Fruit fly (Drosophila melanogaster) whole organism, embryonic: ENCODE results near the gene CG14797.

Experiments
- Ada2b ChIP-seq: fragments of 200-800 bp; sonication (Bioruptor generic); IDR thresholded peaks from 2 replicates; pipeline ENCODE4 v1.3.6; 2022; ENCODE audit warnings: missing biosample characterization, missing genetic modification characterization
- CG10321 ChIP-seq: fragments of 200-800 bp; sonication (Bioruptor generic); IDR thresholded peaks from 2 replicates; pipeline ENCODE4 v1.3.6; 2022; ENCODE audit warnings: missing biosample characterization, missing genetic modification characterization
- CG11085 ChIP-seq: fragments of 200-800 bp; sonication (Bioruptor generic); IDR thresholded peaks from 2 replicates; pipeline ENCODE4 v1.3.6; 2022; ENCODE audit warnings: missing biosample characterization, missing genetic modification characterization
- CG11093 ChIP-seq: fragments of 200-800 bp; sonication (Bioruptor generic); IDR thresholded peaks from 3 replicates; pipeline ENCODE4 v1.3.6; 2022; ENCODE audit warnings: missing biosample characterization, missing genetic modification characterization
- CG12769 ChIP-seq: fragments of 200-800 bp; sonication (Bioruptor generic); optimal IDR thresholded peaks from 2 replicates; lab custom pipeline; 2019; ENCODE audit warnings: missing biosample characterization, mild to moderate bottlenecking, missing genetic modification characterization, moderate library complexity
- CG13894 ChIP-seq: fragments of 200-800 bp; sonication (Bioruptor generic); optimal IDR thresholded peaks from 3 replicates; lab custom pipeline; 2018; ENCODE audit warnings: missing biosample characterization, mild to moderate bottlenecking, missing genetic modification characterization, moderate library complexity
- CG14860 ChIP-seq: fragments of 200-800 bp; sonication (Bioruptor generic); IDR thresholded peaks from 3 replicates; pipeline ENCODE4 v1.3.6; 2022; ENCODE audit warnings: missing biosample characterization, missing genetic modification characterization; ENCODE audit not compliant: partially characterized antibody
- CG15073 ChIP-seq: fragments of 200-800 bp; sonication (Bioruptor generic); optimal IDR thresholded peaks from 2 replicates; lab custom pipeline; 2016; ENCODE audit warnings: missing biosample characterization, missing genetic modification characterization
- CG1602 ChIP-seq: fragments of 200-800 bp; sonication (Bioruptor generic); optimal IDR thresholded peaks from 3 replicates; lab custom pipeline; 2016; ENCODE audit warnings: missing biosample characterization, missing genetic modification characterization
- CG17186 ChIP-seq: fragments of 200-800 bp; sonication (Bioruptor generic); optimal IDR thresholded peaks from 3 replicates; lab custom pipeline; 2017; ENCODE audit warnings: missing biosample characterization, missing genetic modification reagents, missing genetic modification characterization
- CG17328 ChIP-seq: fragments of 200-800 bp; sonication (Bioruptor generic); IDR thresholded peaks from 2 replicates; pipeline ENCODE4 v1.3.6; 2022; ENCODE audit warnings: missing biosample characterization, missing genetic modification characterization
- CG17568 ChIP-seq: fragments of 200-800 bp; sonication (Bioruptor generic); optimal IDR thresholded peaks from 2 replicates; lab custom pipeline; 2018; ENCODE audit warnings: missing biosample characterization, mild to moderate bottlenecking, missing genetic modification characterization, moderate library complexity
- CG2875 ChIP-seq: fragments of 200-800 bp; sonication (Bioruptor generic); optimal IDR thresholded peaks from 2 replicates; lab custom pipeline; 2017; ENCODE audit warnings: missing biosample characterization, mild to moderate bottlenecking, missing genetic modification characterization, missing genetic modification reagents
- CG32767 ChIP-seq: fragments of 200-800 bp; sonication (Bioruptor generic); IDR thresholded peaks from 2 replicates; pipeline ENCODE4 v1.3.6; 2022; ENCODE audit warnings: missing biosample characterization, missing genetic modification characterization
- CG3281 ChIP-seq: fragments of 200-800 bp; sonication (Bioruptor generic); optimal IDR thresholded peaks from 3 replicates; lab custom pipeline; 2017; ENCODE audit warnings: missing biosample characterization, mild to moderate bottlenecking, missing genetic modification characterization
- CG4404 ChIP-seq: fragments of 200-800 bp; sonication (Bioruptor generic); IDR thresholded peaks from 2 replicates; pipeline ENCODE4 v1.3.6; 2022; ENCODE audit warnings: missing biosample characterization, missing genetic modification characterization
- CG8478 ChIP-seq: fragments of >200 bp; optimal IDR thresholded peaks from 2 replicates; lab custom pipeline; 2018
- CHES-1-like ChIP-seq: fragments of 200-800 bp; sonication (Bioruptor generic); optimal IDR thresholded peaks from 2 replicates; lab custom pipeline; 2016; ENCODE audit warnings: missing biosample characterization, missing genetic modification characterization
- Doc2 ChIP-seq: fragments of 200-800 bp; sonication (Bioruptor generic); IDR thresholded peaks from 2 replicates; pipeline ENCODE4 v1.3.6; 2022; ENCODE audit warnings: missing biosample characterization, missing genetic modification characterization
- Ets65A ChIP-seq: fragments of 200-800 bp; sonication (Bioruptor generic); peaks from one replicate; lab custom pipeline; 2016; ENCODE audit warnings: missing biosample characterization, missing genetic modification characterization
- Fer1 ChIP-seq: fragments of 200-800 bp; sonication (Bioruptor generic); optimal IDR thresholded peaks from 2 replicates; lab custom pipeline; 2017; ENCODE audit warnings: missing biosample characterization, mild to moderate bottlenecking, missing genetic modification characterization
- HLH3B ChIP-seq: fragments of 200-800 bp; sonication (Bioruptor generic); IDR thresholded peaks from 2 replicates; pipeline ENCODE4 v1.3.6; 2022; ENCODE audit warnings: missing biosample characterization, missing genetic modification characterization
- HmgZ ChIP-seq: fragments of 200-800 bp; sonication (Bioruptor generic); optimal IDR thresholded peaks from 2 replicates; lab custom pipeline; 2018; ENCODE audit warnings: missing biosample characterization, mild to moderate bottlenecking, missing genetic modification characterization
- MTF-1 ChIP-seq: fragments of 200-800 bp; sonication (Bioruptor generic); optimal IDR thresholded peaks from 2 replicates; lab custom pipeline; 2018; ENCODE audit warnings: missing biosample characterization, mild to moderate bottlenecking, missing genetic modification characterization, borderline replicate concordance
- Nf-YB ChIP-seq: fragments of 200-800 bp; sonication (Bioruptor generic); optimal IDR thresholded peaks from 3 replicates; lab custom pipeline; 2019; ENCODE audit warnings: missing biosample characterization, mild to moderate bottlenecking, missing genetic modification characterization, moderate library complexity
- Optix ChIP-seq: fragments of 200-800 bp; sonication (Bioruptor generic); IDR thresholded peaks from 3 replicates; pipeline ENCODE4 v1.3.6; 2022; ENCODE audit warnings: missing biosample characterization, missing genetic modification characterization
- Pdp1 ChIP-seq, 2 experiments: fragments of 200-800 bp; sonication (Bioruptor generic); optimal IDR thresholded peaks; 3 replicates each; lab custom pipeline; 2016; ENCODE audit warnings: missing biosample characterization in 2 of 2, missing genetic modification characterization in 2 of 2, mild to moderate bottlenecking in 1 of 2, moderate library complexity in 1 of 2
- Poxn ChIP-seq: fragments of 200-800 bp; sonication (Bioruptor generic); IDR thresholded peaks from 2 replicates; pipeline ENCODE4 v1.3.6; 2022; ENCODE audit warnings: missing biosample characterization, missing genetic modification characterization
- Spps ChIP-seq: fragments of 200-800 bp; sonication (Bioruptor generic); optimal IDR thresholded peaks from 2 replicates; lab custom pipeline; 2018; ENCODE audit warnings: missing biosample characterization, mild to moderate bottlenecking, missing genetic modification characterization
- Sry-β ChIP-seq: fragments of 200-800 bp; sonication (Bioruptor generic); optimal IDR thresholded peaks from 2 replicates; lab custom pipeline; 2018; ENCODE audit warnings: missing biosample characterization, mild to moderate bottlenecking, missing genetic modification characterization, moderate library complexity
- Xrp1 ChIP-seq: fragments of 200-800 bp; sonication (Bioruptor generic); IDR thresholded peaks from 2 replicates; pipeline ENCODE4 v1.3.6; 2022; ENCODE audit warnings: missing biosample characterization, missing genetic modification characterization
- aop ChIP-seq: fragments of 200-800 bp; sonication (Bioruptor generic); IDR thresholded peaks from 2 replicates; pipeline ENCODE4 v1.3.6; 2022; ENCODE audit warnings: missing biosample characterization, missing genetic modification characterization
- ato ChIP-seq: fragments of 200-800 bp; sonication (Bioruptor generic); IDR thresholded peaks from 2 replicates; pipeline ENCODE4 v1.3.6; 2022; ENCODE audit warnings: missing biosample characterization, missing genetic modification characterization; ENCODE audit not compliant: partially characterized antibody
- ci ChIP-seq: fragments of 200-800 bp; sonication (Bioruptor generic); IDR thresholded peaks from 3 replicates; pipeline ENCODE4 v1.3.6; 2022; ENCODE audit warnings: missing biosample characterization, missing genetic modification characterization
- crol ChIP-seq: fragments of 200-800 bp; sonication (Bioruptor generic); IDR thresholded peaks from 2 replicates; pipeline ENCODE4 v1.3.6; 2022; ENCODE audit warnings: missing biosample characterization, missing genetic modification characterization
- crp ChIP-seq, 2 experiments: fragments of 200-800 bp; sonication (Bioruptor generic); optimal IDR thresholded peaks; 2 replicates in 1 of 2; 3 replicates in 1 of 2; lab custom pipeline; 2017; ENCODE audit warnings: missing biosample characterization in 2 of 2, missing genetic modification characterization in 2 of 2, mild to moderate bottlenecking in 1 of 2, moderate library complexity in 1 of 2
- cwo ChIP-seq: fragments of 200-800 bp; sonication (Bioruptor generic); optimal IDR thresholded peaks from 3 replicates; lab custom pipeline; 2017; ENCODE audit warnings: missing biosample characterization, missing genetic modification characterization, mild to moderate bottlenecking, moderate library complexity, missing genetic modification reagents
- dimm ChIP-seq: fragments of 200-800 bp; sonication (Bioruptor generic); IDR thresholded peaks from 2 replicates; pipeline ENCODE4 v1.3.6; 2022; ENCODE audit warnings: missing biosample characterization, missing genetic modification characterization
- dmrt11E ChIP-seq: fragments of 200-800 bp; sonication (Bioruptor generic); optimal IDR thresholded peaks from 3 replicates; lab custom pipeline; 2018; ENCODE audit warnings: missing biosample characterization, mild to moderate bottlenecking, missing genetic modification characterization, moderate library complexity
- fru ChIP-seq: fragments of >200 bp; optimal IDR thresholded peaks from 2 replicates; lab custom pipeline; 2017
- gce ChIP-seq: fragments of 200-800 bp; sonication (Bioruptor generic); IDR thresholded peaks from 3 replicates; pipeline ENCODE4 v1.3.6; 2022; ENCODE audit warnings: missing biosample characterization, missing genetic modification characterization
- gcm ChIP-seq: fragments of 200-800 bp; sonication (Bioruptor generic); optimal IDR thresholded peaks from 2 replicates; lab custom pipeline; 2019; ENCODE audit warnings: missing biosample characterization, mild to moderate bottlenecking, missing genetic modification characterization, moderate library complexity
- ken ChIP-seq: fragments of 200-800 bp; sonication (Bioruptor generic); IDR thresholded peaks from 3 replicates; pipeline ENCODE4 v1.3.6; 2022; ENCODE audit warnings: missing biosample characterization, missing genetic modification characterization
- maf-S ChIP-seq: fragments of 200-800 bp; sonication (Bioruptor generic); optimal IDR thresholded peaks from 2 replicates; lab custom pipeline; 2016; ENCODE audit warnings: missing biosample characterization, missing genetic modification characterization
- peb ChIP-seq: fragments of 200-800 bp; sonication (Bioruptor generic); IDR thresholded peaks from 2 replicates; pipeline ENCODE4 v1.3.6; 2022; ENCODE audit warnings: missing biosample characterization, missing genetic modification characterization
- prd ChIP-seq, 3 experiments: fragments of >200 bp in 2 of 3; fragments of 200-800 bp in 1 of 3; sonication (Bioruptor generic) in 1 of 3; optimal IDR thresholded peaks in 2 of 3; IDR thresholded peaks in 1 of 3; 2 replicates in 2 of 3; 3 replicates in 1 of 3; pipeline versions ENCODE4 v1.3.6 to Lab custom; 2017 to 2022; ENCODE audit warnings: missing biosample characterization in 1 of 3, missing genetic modification characterization in 1 of 3
- sisA ChIP-seq: fragments of 200-800 bp; sonication (Bioruptor generic); IDR thresholded peaks from 2 replicates; pipeline ENCODE4 v1.3.6; 2022; ENCODE audit warnings: missing biosample characterization, missing genetic modification characterization
- slou ChIP-seq: fragments of 200-800 bp; sonication (Bioruptor generic); optimal IDR thresholded peaks from 3 replicates; lab custom pipeline; 2016; ENCODE audit warnings: missing biosample characterization, missing genetic modification characterization
- sna ChIP-seq: fragments of 200-800 bp; sonication (Bioruptor generic); IDR thresholded peaks from 2 replicates; pipeline ENCODE4 v1.3.6; 2022; ENCODE audit warnings: missing biosample characterization, missing genetic modification characterization; ENCODE audit not compliant: partially characterized antibody
- so ChIP-seq: fragments of 200-800 bp; sonication (Bioruptor generic); IDR thresholded peaks from 3 replicates; pipeline ENCODE4 v1.3.6; 2022; ENCODE audit warnings: missing biosample characterization, missing genetic modification characterization
- trem ChIP-seq: fragments of 200-800 bp; optimal IDR thresholded peaks from 3 replicates; lab custom pipeline; 2019; ENCODE audit warnings: missing biosample characterization, mild to moderate bottlenecking, missing genetic modification characterization, moderate library complexity

CG14797 gene

DNA sequence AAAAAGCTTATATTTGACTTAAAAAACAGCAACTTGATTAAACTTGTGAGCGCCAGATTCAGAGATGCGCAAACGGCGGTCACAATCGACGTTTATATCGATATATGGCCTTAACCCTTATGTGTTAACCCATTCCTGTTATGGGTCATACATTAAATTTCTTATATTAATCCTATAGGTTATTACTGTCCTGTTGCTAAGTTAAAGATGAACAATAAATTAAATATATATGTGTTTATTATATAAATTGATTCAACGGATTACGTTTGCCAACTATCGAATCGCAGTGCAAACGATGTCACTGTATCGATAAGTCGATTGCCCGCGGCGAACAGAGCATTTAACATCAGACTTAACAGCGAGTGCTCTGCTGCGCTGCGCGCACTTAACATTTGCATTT is 12.2 kb upstream of the CG14797 start, which contains the start of the genes CG3740 and hfw (continued):
- TF ChIP-seq sna (GFP tag; lab: Robert Waterston, UW), result peak; percentile 84
- no peak for TF ChIP-seq MTF-1 (GFP tag; lab: Kevin White, UChicago)
- peak in 1 of 2 experiments; percentile 24 for TF ChIP-seq crp (GFP tag; optimal IDR thresholded peaks at IDR 0.05; lab: Kevin White, UChicago)
- peak; percentile 79 for TF ChIP-seq Ada2b (GFP tag; lab: Robert Waterston, UW)
- TF ChIP-seq slou, result peak; percentile 54
- no peak for TF ChIP-seq aop (GFP tag; lab: Robert Waterston, UW)
- TF ChIP-seq CG32767, result no peak
- peak; percentile 72 for TF ChIP-seq dmrt11E (tag; lab: Kevin White, UChicago)
- TF ChIP-seq CG1602 (GFP tag; lab: Kevin White, UChicago), result peak; percentile 77
- TF ChIP-seq Fer1, result peak; percentile 49
- TF ChIP-seq CG12769 (tag; lab: Kevin White, UChicago), result no peak
- peak; percentile 86 for TF ChIP-seq Ets65A (GFP tag; lab: Kevin White, UChicago)
- TF ChIP-seq ci, result peak; percentile 73
- peak; percentile 74 for TF ChIP-seq trem (tag; lab: Kevin White, UChicago)
- TF ChIP-seq cwo (GFP tag; lab: Kevin White, UChicago), result peak; percentile 27
- TF ChIP-seq gce (GFP tag; lab: Robert Waterston, UW), result no peak
- peak; percentile 85 for TF ChIP-seq Xrp1 (GFP tag; lab: Robert Waterston, UW)
- peak; percentile 34; the same call in 1 of the 2 replicates for TF ChIP-seq dimm (GFP tag; lab: Robert Waterston, UW)
- TF ChIP-seq fru (lab: Kevin White, UChicago), result no peak
- peak; percentile 41; the same call in 1 of the 3 replicates for TF ChIP-seq Optix
- TF ChIP-seq CHES-1-like (GFP tag; lab: Kevin White, UChicago), result peak; percentile 17
- no peak for TF ChIP-seq gcm (GFP tag; lab: Kevin White, UChicago)
- 0 out of 2 replicates have a peak, but pooled peaks have one; percentile 21 for TF ChIP-seq peb (GFP tag; lab: Robert Waterston, UW)
- no peak for TF ChIP-seq CG2875 (GFP tag; lab: Kevin White, UChicago)
- peak; percentile 70 for TF ChIP-seq CG17328 (GFP tag; lab: Robert Waterston, UW)
- no peak for TF ChIP-seq Poxn
- TF ChIP-seq CG17186 (GFP tag; lab: Kevin White, UChicago), result peak; percentile 30
- peak; percentile 58; the same call in 2 of the 3 replicates for TF ChIP-seq CG11093 (GFP tag; lab: Robert Waterston, UW)
- no peak for TF ChIP-seq Doc2
- peak; percentile 25 for TF ChIP-seq CG13894
- TF ChIP-seq ken (GFP tag; lab: Robert Waterston, UW), result peak; percentile 68
- peak; percentile 93 for TF ChIP-seq CG14860 (GFP tag; lab: Robert Waterston, UW)
- TF ChIP-seq CG11085 (GFP tag; lab: Robert Waterston, UW), result peak; percentile 67
- TF ChIP-seq HLH3B, result peak; percentile 68
- peak; percentile 79 for TF ChIP-seq ato (GFP tag; lab: Robert Waterston, UW)
- TF ChIP-seq HmgZ (tag; lab: Kevin White, UChicago), result peak; percentile 71
- TF ChIP-seq crol (GFP tag; lab: Robert Waterston, UW), result no peak
- TF ChIP-seq CG17568, result no peak
- TF ChIP-seq maf-S (GFP tag; lab: Kevin White, UChicago), result no peak
- peak; percentile 78 for TF ChIP-seq sisA (GFP tag; lab: Robert Waterston, UW)
- TF ChIP-seq Nf-YB (GFP tag; lab: Kevin White, UChicago), result peak; percentile 39
- TF ChIP-seq CG4404 (GFP tag; lab: Robert Waterston, UW), result peak; percentile 64
- TF ChIP-seq so (GFP tag; lab: Robert Waterston, UW), result peak; percentile 20; the same call in 1 of the 3 replicates
- no peak for TF ChIP-seq CG8478
- TF ChIP-seq CG15073, result no peak
- peak; percentile 50 for TF ChIP-seq CG3281 (GFP tag; lab: Kevin White, UChicago)
- TF ChIP-seq Sry-β (GFP tag; lab: Kevin White, UChicago), result peak; percentile 87
- TF ChIP-seq prd (optimal IDR thresholded peaks at IDR 0.05; lab: Kevin White, UChicago), result no peak
- TF ChIP-seq prd (GFP tag; IDR thresholded peaks at IDR 0.05; lab: Robert Waterston, UW), result peak; percentile 89
- TF ChIP-seq CG10321, result no peak
- TF ChIP-seq Spps (tag; lab: Kevin White, UChicago), result peak; percentile 35
- peak; percentile 27 to 40 for TF ChIP-seq Pdp1 (GFP tag; optimal IDR thresholded peaks at IDR 0.05; lab: Kevin White, UChicago)
